Worm (Caenorhabditis elegans): ENCODE data around the gene Y38H6C.23.

DNA sequence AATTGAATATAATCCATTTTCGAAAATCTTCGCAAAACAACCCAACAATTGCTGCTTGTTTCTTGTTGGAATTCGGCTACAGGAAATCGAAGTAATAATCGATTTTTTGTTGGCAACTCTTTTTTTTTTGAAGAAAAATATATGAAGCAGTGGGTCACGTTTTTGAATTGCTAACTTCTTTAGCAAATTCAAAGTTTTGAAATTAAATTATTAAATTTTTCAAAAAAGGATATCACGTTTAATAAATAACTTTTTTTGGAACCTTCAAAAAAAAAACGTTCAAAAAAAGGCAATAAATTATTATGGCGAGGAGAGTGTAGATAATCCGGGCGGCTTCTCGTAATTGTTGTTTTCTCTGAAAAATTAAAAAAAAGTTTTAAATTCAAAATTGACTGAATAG is 20.0 kb downstream of the Y38H6C.23 start, which contains the start of gene Y38H6C.15:
- TF ChIP-seq ceh-82 (tag; optimal IDR thresholded peaks at IDR 0.05) (no peak), ama-1 (optimal IDR thresholded peaks at IDR 0.05) (no peak), nfya-1 (tag; optimal IDR thresholded peaks at IDR 0.05; ENCODE audit: insufficient read depth) (no peak), lin-39 (tag; optimal IDR thresholded peaks at IDR 0.05) (no peak), elt-1 (tag; optimal IDR thresholded peaks at IDR 0.05) (no peak), nhr-12 (tag; optimal IDR thresholded peaks at IDR 0.05) (no peak)
